Fruit fly (Drosophila melanogaster) whole organism, embryonic: Measurements from ENCODE around the gene CG6959.
A peak's percentile ranks its signal among the peaks of the same experiment; 100 is the strongest.

ENCODE experiments used
- CG10959 ChIP-seq: fragments of 200-800 bp; sonication (Bioruptor generic); IDR thresholded peaks from 2 replicates; pipeline ENCODE4 v1.3.6; 2022; ENCODE audit warnings: missing biosample characterization, missing genetic modification characterization
- CG12744 ChIP-seq: fragments of 200-800 bp; sonication (Bioruptor generic); optimal IDR thresholded peaks from 2 replicates; lab custom pipeline; 2016; ENCODE audit warnings: missing biosample characterization, missing genetic modification characterization
- CG13424 ChIP-seq: fragments of 200-800 bp; sonication (Bioruptor generic); optimal IDR thresholded peaks from 2 replicates; lab custom pipeline; 2019; ENCODE audit warnings: missing biosample characterization, mild to moderate bottlenecking, missing genetic modification characterization, moderate library complexity
- CG14710 ChIP-seq: fragments of 200-800 bp; sonication (Bioruptor generic); optimal IDR thresholded peaks from 3 replicates; lab custom pipeline; 2019; ENCODE audit warnings: missing biosample characterization, mild to moderate bottlenecking, missing genetic modification characterization, moderate library complexity
- CG16779 ChIP-seq: fragments of 200-800 bp; sonication (Bioruptor generic); IDR thresholded peaks from 2 replicates; pipeline ENCODE4 v1.3.6; 2022; ENCODE audit warnings: missing biosample characterization, missing genetic modification characterization
- CG17912 ChIP-seq: fragments of 200-800 bp; sonication (Bioruptor generic); optimal IDR thresholded peaks from 2 replicates; lab custom pipeline; 2018; ENCODE audit warnings: missing biosample characterization, mild to moderate bottlenecking, missing genetic modification characterization
- CG1792 ChIP-seq: fragments of 200-800 bp; sonication (Bioruptor generic); optimal IDR thresholded peaks from 2 replicates; lab custom pipeline; 2016; ENCODE audit warnings: missing biosample characterization, missing genetic modification characterization
- CG3847 ChIP-seq: fragments of 200-800 bp; sonication (Bioruptor generic); IDR thresholded peaks from 2 replicates; pipeline ENCODE4 v1.3.6; 2022; ENCODE audit warnings: missing biosample characterization, missing genetic modification characterization
- CG7928 ChIP-seq: fragments of 200-800 bp; sonication (Bioruptor generic); optimal IDR thresholded peaks from 2 replicates; lab custom pipeline; 2017; ENCODE audit warnings: missing biosample characterization, mild to moderate bottlenecking, missing genetic modification characterization
- CG8089 ChIP-seq: fragments of 200-800 bp; sonication (Bioruptor generic); optimal IDR thresholded peaks from 3 replicates; lab custom pipeline; 2016; ENCODE audit warnings: missing biosample characterization, missing genetic modification characterization
- CG9817 ChIP-seq: fragments of 200-800 bp; sonication (Bioruptor generic); optimal IDR thresholded peaks from 2 replicates; lab custom pipeline; 2018; ENCODE audit warnings: missing biosample characterization, mild to moderate bottlenecking, missing genetic modification characterization, moderate library complexity
- CHES-1-like ChIP-seq: fragments of 200-800 bp; sonication (Bioruptor generic); optimal IDR thresholded peaks from 2 replicates; lab custom pipeline; 2016; ENCODE audit warnings: missing biosample characterization, missing genetic modification characterization
- Fer2 ChIP-seq: fragments of 200-800 bp; sonication (Bioruptor generic); optimal IDR thresholded peaks from 2 replicates; lab custom pipeline; 2018; ENCODE audit warnings: missing biosample characterization, mild to moderate bottlenecking, missing genetic modification characterization, moderate library complexity
- Gug ChIP-seq: fragments of 200-800 bp; sonication (Bioruptor generic); IDR thresholded peaks from 4 replicates; pipeline ENCODE4 v1.3.6; 2022; ENCODE audit warnings: missing biosample characterization, missing genetic modification characterization
- HHEX ChIP-seq: fragments of 200-800 bp; sonication (Bioruptor generic); optimal IDR thresholded peaks from 3 replicates; lab custom pipeline; 2017; ENCODE audit warnings: missing biosample characterization, mild to moderate bottlenecking, missing genetic modification characterization, missing genetic modification reagents
- HLH4C ChIP-seq: fragments of 200-800 bp; sonication (Bioruptor generic); IDR thresholded peaks from 3 replicates; pipeline ENCODE4 v1.3.6; 2022; ENCODE audit warnings: missing biosample characterization, missing genetic modification characterization; ENCODE audit not compliant: partially characterized antibody
- HmgD ChIP-seq: fragments of 200-800 bp; sonication (Bioruptor generic); optimal IDR thresholded peaks from 3 replicates; lab custom pipeline; 2016; ENCODE audit warnings: missing biosample characterization, missing genetic modification characterization
- MESR4 ChIP-seq: fragments of 200-800 bp; sonication (Bioruptor generic); optimal IDR thresholded peaks from 2 replicates; lab custom pipeline; 2018; ENCODE audit warnings: missing biosample characterization, mild to moderate bottlenecking, missing genetic modification characterization, moderate library complexity
- Med ChIP-seq: fragments of 200-800 bp; sonication (Bioruptor generic); peaks from one replicate; lab custom pipeline; 2016; ENCODE audit warnings: missing biosample characterization, missing genetic modification characterization, mild to moderate bottlenecking, inconsistent platforms, moderate library complexity
- Myb ChIP-seq: fragments of 200-800 bp; sonication (Bioruptor generic); optimal IDR thresholded peaks from 2 replicates; lab custom pipeline; 2016; ENCODE audit warnings: missing biosample characterization, missing genetic modification characterization
- NC2β ChIP-seq: fragments of 200-800 bp; sonication (Bioruptor generic); optimal IDR thresholded peaks from 2 replicates; lab custom pipeline; 2016; ENCODE audit warnings: missing biosample characterization, missing genetic modification characterization
- Neu2 ChIP-seq: fragments of 200-800 bp; sonication (Bioruptor generic); optimal IDR thresholded peaks from 3 replicates; lab custom pipeline; 2016; ENCODE audit warnings: missing biosample characterization, missing genetic modification characterization, borderline replicate concordance
- Oli ChIP-seq: fragments of 200-800 bp; sonication (Bioruptor generic); optimal IDR thresholded peaks from 2 replicates; lab custom pipeline; 2018; ENCODE audit warnings: missing biosample characterization, mild to moderate bottlenecking, missing genetic modification characterization, moderate library complexity
- Poxn ChIP-seq: fragments of 200-800 bp; sonication (Bioruptor generic); IDR thresholded peaks from 2 replicates; pipeline ENCODE4 v1.3.6; 2022; ENCODE audit warnings: missing biosample characterization, missing genetic modification characterization
- Ravus ChIP-seq: fragments of 200-800 bp; sonication (Bioruptor generic); IDR thresholded peaks from 2 replicates; pipeline ENCODE4 v1.3.6; 2022; ENCODE audit warnings: missing biosample characterization, missing genetic modification characterization
- Rx ChIP-seq: fragments of 200-800 bp; sonication (Bioruptor generic); IDR thresholded peaks from 2 replicates; pipeline ENCODE4 v1.3.6; 2022; ENCODE audit warnings: missing biosample characterization, missing genetic modification characterization
- Sox102F ChIP-seq: fragments of 200-800 bp; sonication (Bioruptor generic); optimal IDR thresholded peaks from 2 replicates; lab custom pipeline; 2018; ENCODE audit warnings: missing biosample characterization, mild to moderate bottlenecking, missing genetic modification characterization, moderate library complexity
- YL-1 ChIP-seq: fragments of 200-800 bp; sonication (Bioruptor generic); optimal IDR thresholded peaks from 3 replicates; lab custom pipeline; 2017; ENCODE audit warnings: missing biosample characterization, mild to moderate bottlenecking, missing genetic modification characterization
- ase ChIP-seq: fragments of 200-800 bp; sonication (Bioruptor generic); IDR thresholded peaks from 3 replicates; pipeline ENCODE4 v1.3.6; 2022; ENCODE audit warnings: missing biosample characterization, missing genetic modification characterization
- ash1 ChIP-seq: fragments of 200-800 bp; sonication (Bioruptor generic); optimal IDR thresholded peaks from 2 replicates; lab custom pipeline; 2018; ENCODE audit warnings: missing biosample characterization, mild to moderate bottlenecking, missing genetic modification characterization
- az2 ChIP-seq: fragments of 200-800 bp; sonication (Bioruptor generic); optimal IDR thresholded peaks from 3 replicates; lab custom pipeline; 2016; ENCODE audit warnings: missing biosample characterization, missing genetic modification characterization
- bab2 ChIP-seq: fragments of 200-800 bp; sonication (Bioruptor generic); optimal IDR thresholded peaks from 2 replicates; lab custom pipeline; 2016; ENCODE audit warnings: missing biosample characterization, missing genetic modification characterization
- bsh ChIP-seq, 2 experiments: fragments of 200-800 bp; sonication (Bioruptor generic); optimal IDR thresholded peaks; 2 replicates each; lab custom pipeline; 2017 to 2018; ENCODE audit warnings: mild to moderate bottlenecking in 2 of 2, missing biosample characterization in 2 of 2, missing genetic modification characterization in 2 of 2, moderate library complexity in 1 of 2
- cg ChIP-seq: fragments of 200-800 bp; sonication (Bioruptor generic); optimal IDR thresholded peaks from 3 replicates; lab custom pipeline; 2019; ENCODE audit warnings: missing biosample characterization, mild to moderate bottlenecking, missing genetic modification characterization, moderate library complexity
- chinmo ChIP-seq: fragments of 200-800 bp; sonication (Bioruptor generic); IDR thresholded peaks from 4 replicates; pipeline ENCODE4 v1.3.6; 2022; ENCODE audit warnings: missing biosample characterization, missing genetic modification characterization; ENCODE audit not compliant: partially characterized antibody
- emc ChIP-seq: fragments of 200-800 bp; sonication (Bioruptor generic); optimal IDR thresholded peaks from 2 replicates; lab custom pipeline; 2016; ENCODE audit warnings: missing biosample characterization, missing genetic modification characterization
- fu2 ChIP-seq: fragments of 200-800 bp; sonication (Bioruptor generic); optimal IDR thresholded peaks from 2 replicates; lab custom pipeline; 2016; ENCODE audit warnings: missing biosample characterization, missing genetic modification characterization
- gcm ChIP-seq: fragments of 200-800 bp; sonication (Bioruptor generic); optimal IDR thresholded peaks from 2 replicates; lab custom pipeline; 2019; ENCODE audit warnings: missing biosample characterization, mild to moderate bottlenecking, missing genetic modification characterization, moderate library complexity
- ind ChIP-seq: fragments of 200-800 bp; sonication (Bioruptor generic); optimal IDR thresholded peaks from 3 replicates; lab custom pipeline; 2016; ENCODE audit warnings: missing biosample characterization, missing genetic modification characterization
- inv ChIP-seq: fragments of 200-800 bp; sonication (Bioruptor generic); IDR thresholded peaks from 2 replicates; pipeline ENCODE4 v1.3.6; 2022; ENCODE audit warnings: missing biosample characterization, missing genetic modification characterization; ENCODE audit not compliant: partially characterized antibody
- jing ChIP-seq: fragments of 200-800 bp; sonication (Bioruptor generic); optimal IDR thresholded peaks from 2 replicates; lab custom pipeline; 2018; ENCODE audit warnings: missing biosample characterization, mild to moderate bottlenecking, missing genetic modification characterization
- jumu ChIP-seq: fragments of 200-800 bp; sonication (Bioruptor generic); optimal IDR thresholded peaks from 3 replicates; lab custom pipeline; 2016; ENCODE audit warnings: missing biosample characterization, missing genetic modification characterization
- odd ChIP-seq: fragments of 200-800 bp; sonication (Bioruptor generic); optimal IDR thresholded peaks from 2 replicates; lab custom pipeline; 2017; ENCODE audit warnings: missing biosample characterization, mild to moderate bottlenecking, missing genetic modification characterization
- otp ChIP-seq: fragments of 200-800 bp; sonication (Bioruptor generic); IDR thresholded peaks from 3 replicates; pipeline ENCODE4, ENCODE4 v1.3.6; 2022; ENCODE audit warnings: missing biosample characterization, missing genetic modification characterization
- pros ChIP-seq: fragments of 200-800 bp; sonication (Bioruptor generic); optimal IDR thresholded peaks from 3 replicates; lab custom pipeline; 2019; ENCODE audit warnings: missing biosample characterization, mild to moderate bottlenecking, missing genetic modification characterization, moderate library complexity
- ro ChIP-seq: fragments of 200-800 bp; sonication (Bioruptor generic); IDR thresholded peaks from 2 replicates; pipeline ENCODE4 v1.3.6; 2022; ENCODE audit warnings: missing biosample characterization, missing genetic modification characterization
- row ChIP-seq: fragments of 200-800 bp; sonication (Bioruptor generic); IDR thresholded peaks from 3 replicates; pipeline ENCODE4 v1.3.6; 2022; ENCODE audit warnings: missing biosample characterization, missing genetic modification characterization
- salm ChIP-seq: fragments of 200-800 bp; sonication (Bioruptor generic); optimal IDR thresholded peaks from 2 replicates; lab custom pipeline; 2018; ENCODE audit warnings: missing biosample characterization, mild to moderate bottlenecking, missing genetic modification characterization
- so ChIP-seq: fragments of 200-800 bp; sonication (Bioruptor generic); IDR thresholded peaks from 3 replicates; pipeline ENCODE4 v1.3.6; 2022; ENCODE audit warnings: missing biosample characterization, missing genetic modification characterization
- yki ChIP-seq: fragments of >200 bp; optimal IDR thresholded peaks from 3 replicates; lab custom pipeline; 2018
- zfh2 ChIP-seq: fragments of 200-800 bp; sonication (Bioruptor generic); optimal IDR thresholded peaks from 2 replicates; lab custom pipeline; 2016; ENCODE audit warnings: missing biosample characterization, missing genetic modification characterization

The CG6959 gene

DNA sequence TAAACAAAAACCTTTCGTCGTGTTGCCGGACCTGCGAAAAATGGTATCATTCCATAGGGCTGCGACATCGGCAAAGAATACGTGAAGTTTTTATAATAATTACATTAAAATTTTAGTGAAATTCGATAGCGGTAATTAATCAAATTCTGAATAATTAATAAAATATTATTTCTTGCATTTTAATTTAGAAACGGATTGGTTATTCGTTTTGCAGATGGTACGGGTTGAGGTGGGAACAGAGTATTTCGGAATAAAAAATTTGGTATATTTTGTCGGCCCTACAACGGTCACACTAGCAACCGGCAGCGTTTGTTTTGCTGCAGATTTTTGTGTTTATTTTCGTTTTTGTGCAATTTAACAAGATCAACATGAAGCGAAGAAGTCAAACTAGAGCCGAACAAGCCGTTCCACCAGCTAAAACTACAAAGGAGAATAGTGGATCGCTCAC lies 13.3 kb upstream of the CG6959 start, which contains the start of the genes CG6962 and CG31368 (continued):
- peak; percentile 91 for TF ChIP-seq CG13424 (tag; lab: Kevin White, UChicago)
- TF ChIP-seq cg (GFP tag; lab: Kevin White, UChicago), result no peak
- no peak for TF ChIP-seq ash1 (GFP tag; lab: Kevin White, UChicago)
- TF ChIP-seq Med (GFP tag; lab: Kevin White, UChicago), result peak; percentile 90
- peak; percentile 86 for TF ChIP-seq ind (GFP tag; lab: Kevin White, UChicago)
- TF ChIP-seq row, result peak; percentile 95
- no peak for TF ChIP-seq CG17912 (GFP tag; lab: Kevin White, UChicago)
- peak; percentile 75 for TF ChIP-seq ase (GFP tag; lab: Robert Waterston, UW)
- peak; percentile 87 for TF ChIP-seq Gug (GFP tag; lab: Robert Waterston, UW)
- no peak for TF ChIP-seq inv (GFP tag; lab: Robert Waterston, UW)
- peak; percentile 79 for TF ChIP-seq YL-1 (GFP tag; lab: Kevin White, UChicago)
- TF ChIP-seq jing, result peak; percentile 60
- TF ChIP-seq Ravus (GFP tag; lab: Robert Waterston, UW), result peak; percentile 27; the same call in 1 of the 2 replicates
- TF ChIP-seq Neu2 (GFP tag; lab: Kevin White, UChicago), result no peak
- no peak for TF ChIP-seq HmgD (GFP tag; lab: Kevin White, UChicago)
- peak; percentile 73 for TF ChIP-seq gcm
- peak; percentile 68 for TF ChIP-seq salm (tag; lab: Kevin White, UChicago)
- peak; percentile 71 for TF ChIP-seq zfh2 (GFP tag; lab: Kevin White, UChicago)
- peak; percentile 81 for TF ChIP-seq Fer2 (tag; lab: Kevin White, UChicago)
- TF ChIP-seq NC2β, result peak; percentile 19
- TF ChIP-seq yki, result no peak
- peak; percentile 60; the same call in 1 of the 2 replicates for TF ChIP-seq Poxn (GFP tag; lab: Robert Waterston, UW)
- TF ChIP-seq fu2, result peak; percentile 49
- peak; percentile 38 for TF ChIP-seq odd
- peak; percentile 60; the same call in 2 of the 3 replicates for TF ChIP-seq otp (GFP tag; lab: Robert Waterston, UW)
- peak; percentile 31 for TF ChIP-seq CG8089
- peak; percentile 95 for TF ChIP-seq CG7928 (GFP tag; lab: Kevin White, UChicago)
- TF ChIP-seq CG14710 (tag; lab: Kevin White, UChicago), result peak; percentile 95
- peak; percentile 71 for TF ChIP-seq Rx (GFP tag; lab: Robert Waterston, UW)
- TF ChIP-seq HLH4C (GFP tag; lab: Robert Waterston, UW), result no peak
- TF ChIP-seq CG10959 (GFP tag; lab: Robert Waterston, UW), result peak; percentile 37; the same call in 1 of the 2 replicates
- peak; percentile 53 for TF ChIP-seq MESR4 (GFP tag; lab: Kevin White, UChicago)
- TF ChIP-seq jumu (GFP tag; lab: Kevin White, UChicago), result peak; percentile 63
- peak; percentile 76 for TF ChIP-seq Oli
- no peak for TF ChIP-seq chinmo (GFP tag; lab: Robert Waterston, UW)
- TF ChIP-seq emc (GFP tag; lab: Kevin White, UChicago), result no peak
- peak; percentile 88 for TF ChIP-seq Sox102F
- TF ChIP-seq ro (GFP tag; lab: Robert Waterston, UW), result peak; percentile 34; the same call in 1 of the 2 replicates
- TF ChIP-seq so (GFP tag; lab: Robert Waterston, UW), result peak; percentile 71; the same call in 1 of the 3 replicates
- peak in 1 of 2 experiments; percentile 82 for TF ChIP-seq bsh (GFP tag; optimal IDR thresholded peaks at IDR 0.05; lab: Kevin White, UChicago)
- peak; percentile 73 for TF ChIP-seq CHES-1-like (GFP tag; lab: Kevin White, UChicago)
- TF ChIP-seq pros (GFP tag; lab: Kevin White, UChicago), result no peak
- peak; percentile 26 for TF ChIP-seq Myb (GFP tag; lab: Kevin White, UChicago)
- no peak for TF ChIP-seq CG1792
- peak; percentile 92 for TF ChIP-seq CG9817 (tag; lab: Kevin White, UChicago)
- TF ChIP-seq CG3847 (GFP tag; lab: Robert Waterston, UW), result peak; percentile 93
- TF ChIP-seq az2 (GFP tag; lab: Kevin White, UChicago), result peak; percentile 85
- peak; percentile 46 for TF ChIP-seq CG12744
- TF ChIP-seq CG16779, result no peak
- TF ChIP-seq HHEX, result peak; percentile 65
- peak; percentile 66 for TF ChIP-seq bab2
